Fruit fly (Drosophila melanogaster) Kc167 (cell line): Measurements from ENCODE around the gene CG6179.

ENCODE experiments used
- insv ChIP-seq: fragments of >200 bp; optimal IDR thresholded peaks from 3 replicates; lab custom pipeline; 2018; ENCODE audit warnings: missing external identifiers
- psq ChIP-seq: fragments of >200 bp; optimal IDR thresholded peaks from 2 replicates; lab custom pipeline; 2017; ENCODE audit warnings: missing external identifiers

- TF ChIP-seq insv (lab: Kevin White, UChicago) (no peak), psq (lab: Kevin White, UChicago) (no peak)
These were observed 29.3 kb upstream of the CG6179 start for dm6 chrX:18350609-18351008.
